Worm (Caenorhabditis elegans) whole organism, L3 larva: ENCODE results near the gene snap-29.

ENCODE experiments used
- lin-39 ChIP-seq: fragments of 150-350 bp; optimal IDR thresholded peaks from 2 replicates; lab custom pipeline; 2018; ENCODE audit warnings: missing biosample characterization, missing genetic modification reagents, missing genetic modification characterization
- pha-4 ChIP-seq: fragments of 150-350 bp; optimal IDR thresholded peaks from 2 replicates; lab custom pipeline; 2014; ENCODE audit warnings: missing biosample characterization, missing genetic modification reagents, missing genetic modification characterization
- sea-2 ChIP-seq: fragments of 150-350 bp; sonication (generic microtip); optimal IDR thresholded peaks from 4 replicates; lab custom pipeline; 2014; ENCODE audit warnings: missing biosample characterization, missing genetic modification reagents, missing genetic modification characterization

ce11 chrIII:8767292-8767829 lies 8.7 kb upstream of the snap-29 start, which contains the start of gene mig-22:
- TF ChIP-seq pha-4 (tag; lab: Kevin White, UChicago) (no peak), lin-39 (tag; lab: Kevin White, UChicago) (no peak), sea-2 (GFP tag; lab: Kevin White, UChicago) (no peak)
